Fruit fly (Drosophila melanogaster) whole organism, embryonic: ENCODE measurements around the gene CG3909.

ENCODE experiments used
- BEAF-32 ChIP-seq: fragments of 200-800 bp; sonication (Bioruptor generic); optimal IDR thresholded peaks from 3 replicates; lab custom pipeline; 2017; ENCODE audit warnings: missing biosample characterization, missing genetic modification characterization, mild to moderate bottlenecking, moderate library complexity, missing genetic modification reagents
- BtbVII ChIP-seq: fragments of 200-800 bp; sonication (Bioruptor generic); optimal IDR thresholded peaks from 3 replicates; lab custom pipeline; 2017; ENCODE audit warnings: missing biosample characterization, mild to moderate bottlenecking, missing genetic modification characterization
- C15 ChIP-seq: fragments of 200-800 bp; sonication (Bioruptor generic); IDR thresholded peaks from 3 replicates; pipeline ENCODE4 v1.3.6; 2022; ENCODE audit warnings: missing biosample characterization, missing genetic modification characterization
- CG10321 ChIP-seq: fragments of 200-800 bp; sonication (Bioruptor generic); IDR thresholded peaks from 2 replicates; pipeline ENCODE4 v1.3.6; 2022; ENCODE audit warnings: missing biosample characterization, missing genetic modification characterization
- CG10959 ChIP-seq: fragments of 200-800 bp; sonication (Bioruptor generic); IDR thresholded peaks from 2 replicates; pipeline ENCODE4 v1.3.6; 2022; ENCODE audit warnings: missing biosample characterization, missing genetic modification characterization
- CG11398 ChIP-seq: fragments of 200-800 bp; sonication (Bioruptor generic); optimal IDR thresholded peaks from 2 replicates; lab custom pipeline; 2016; ENCODE audit warnings: missing biosample characterization, missing genetic modification characterization
- CG11695 ChIP-seq: fragments of 200-800 bp; sonication (Bioruptor generic); IDR thresholded peaks from 3 replicates; pipeline ENCODE4 v1.3.6; 2022; ENCODE audit warnings: missing biosample characterization, missing genetic modification characterization
- CG12071 ChIP-seq: fragments of 200-800 bp; sonication (Bioruptor generic); optimal IDR thresholded peaks from 3 replicates; lab custom pipeline; 2018; ENCODE audit warnings: missing biosample characterization, mild to moderate bottlenecking, missing genetic modification characterization
- CG12236 ChIP-seq: fragments of 200-800 bp; sonication (Bioruptor generic); optimal IDR thresholded peaks from 2 replicates; lab custom pipeline; 2016; ENCODE audit warnings: missing biosample characterization, missing genetic modification characterization
- CG1233 ChIP-seq: fragments of 200-800 bp; sonication (Bioruptor generic); optimal IDR thresholded peaks from 4 replicates; lab custom pipeline; 2018; ENCODE audit warnings: missing biosample characterization, mild to moderate bottlenecking, missing genetic modification characterization
- CG14014 ChIP-seq: fragments of 200-800 bp; sonication (Bioruptor generic); IDR thresholded peaks from 2 replicates; pipeline ENCODE4 v1.3.6; 2022; ENCODE audit warnings: missing biosample characterization, missing genetic modification characterization
- CG17912 ChIP-seq: fragments of 200-800 bp; sonication (Bioruptor generic); optimal IDR thresholded peaks from 2 replicates; lab custom pipeline; 2018; ENCODE audit warnings: missing biosample characterization, mild to moderate bottlenecking, missing genetic modification characterization
- CG1792 ChIP-seq: fragments of 200-800 bp; sonication (Bioruptor generic); optimal IDR thresholded peaks from 2 replicates; lab custom pipeline; 2016; ENCODE audit warnings: missing biosample characterization, missing genetic modification characterization
- CG1832 ChIP-seq: fragments of 200-800 bp; sonication (Bioruptor generic); optimal IDR thresholded peaks from 2 replicates; lab custom pipeline; 2017; ENCODE audit warnings: missing biosample characterization, mild to moderate bottlenecking, missing genetic modification characterization, inconsistent platforms
- CG2678 ChIP-seq: fragments of 200-800 bp; sonication (Bioruptor generic); optimal IDR thresholded peaks from 3 replicates; lab custom pipeline; 2019; ENCODE audit warnings: missing biosample characterization, mild to moderate bottlenecking, missing genetic modification characterization, moderate library complexity
- CG30403 ChIP-seq: fragments of 200-800 bp; sonication (Bioruptor generic); optimal IDR thresholded peaks from 3 replicates; lab custom pipeline; 2016; ENCODE audit warnings: missing biosample characterization, missing genetic modification characterization
- CG31224 ChIP-seq: fragments of 200-800 bp; sonication (Bioruptor generic); IDR thresholded peaks from 2 replicates; pipeline ENCODE4 v1.3.6; 2022; ENCODE audit warnings: missing biosample characterization, missing genetic modification characterization
- CG31388 ChIP-seq: fragments of 200-800 bp; sonication (Bioruptor generic); optimal IDR thresholded peaks from 2 replicates; lab custom pipeline; 2016; ENCODE audit warnings: missing biosample characterization, missing genetic modification characterization
- CG32767 ChIP-seq: fragments of 200-800 bp; sonication (Bioruptor generic); IDR thresholded peaks from 2 replicates; pipeline ENCODE4 v1.3.6; 2022; ENCODE audit warnings: missing biosample characterization, missing genetic modification characterization
- CG34376 ChIP-seq: fragments of 200-800 bp; sonication (Bioruptor generic); optimal IDR thresholded peaks from 2 replicates; lab custom pipeline; 2018; ENCODE audit warnings: missing biosample characterization, mild to moderate bottlenecking, missing genetic modification characterization
- CG4424 ChIP-seq: fragments of 200-800 bp; sonication (Bioruptor generic); optimal IDR thresholded peaks from 3 replicates; lab custom pipeline; 2016; ENCODE audit warnings: missing biosample characterization, missing genetic modification characterization
- CG4707 ChIP-seq: fragments of 200-800 bp; sonication (Bioruptor generic); optimal IDR thresholded peaks from 2 replicates; lab custom pipeline; 2018; ENCODE audit warnings: missing biosample characterization, mild to moderate bottlenecking, missing genetic modification characterization, moderate library complexity
- CG6854 ChIP-seq: fragments of 200-800 bp; sonication (Bioruptor generic); optimal IDR thresholded peaks from 3 replicates; lab custom pipeline; 2017; ENCODE audit warnings: missing biosample characterization, mild to moderate bottlenecking, missing genetic modification characterization
- CG7372 ChIP-seq: fragments of 200-800 bp; sonication (Bioruptor generic); IDR thresholded peaks from 2 replicates; pipeline ENCODE4 v1.3.6; 2022; ENCODE audit warnings: missing biosample characterization, missing genetic modification characterization
- CG7987 ChIP-seq: fragments of 200-800 bp; sonication (Bioruptor generic); optimal IDR thresholded peaks from 2 replicates; lab custom pipeline; 2018; ENCODE audit warnings: missing biosample characterization, mild to moderate bottlenecking, missing genetic modification characterization, moderate library complexity
- CG8359 ChIP-seq: fragments of 200-800 bp; sonication (Bioruptor generic); optimal IDR thresholded peaks from 2 replicates; lab custom pipeline; 2017; ENCODE audit warnings: missing biosample characterization, mild to moderate bottlenecking, missing genetic modification characterization, borderline replicate concordance
- CG8924 ChIP-seq: fragments of 200-800 bp; optimal IDR thresholded peaks from 3 replicates; lab custom pipeline; 2019; ENCODE audit warnings: missing biosample characterization, mild to moderate bottlenecking, missing genetic modification characterization, moderate library complexity
- Dll ChIP-seq: fragments of 200-800 bp; sonication (Bioruptor generic); IDR thresholded peaks from 4 replicates; pipeline ENCODE4 v1.3.6; 2022; ENCODE audit warnings: missing biosample characterization, missing genetic modification characterization; ENCODE audit not compliant: partially characterized antibody
- Fer1 ChIP-seq: fragments of 200-800 bp; sonication (Bioruptor generic); optimal IDR thresholded peaks from 2 replicates; lab custom pipeline; 2017; ENCODE audit warnings: missing biosample characterization, mild to moderate bottlenecking, missing genetic modification characterization
- Fer2 ChIP-seq: fragments of 200-800 bp; sonication (Bioruptor generic); optimal IDR thresholded peaks from 2 replicates; lab custom pipeline; 2018; ENCODE audit warnings: missing biosample characterization, mild to moderate bottlenecking, missing genetic modification characterization, moderate library complexity
- Hsf ChIP-seq: fragments of 200-800 bp; sonication (Bioruptor generic); optimal IDR thresholded peaks from 3 replicates; lab custom pipeline; 2016; ENCODE audit warnings: missing biosample characterization, missing genetic modification characterization
- MESR4 ChIP-seq: fragments of 200-800 bp; sonication (Bioruptor generic); optimal IDR thresholded peaks from 2 replicates; lab custom pipeline; 2018; ENCODE audit warnings: missing biosample characterization, mild to moderate bottlenecking, missing genetic modification characterization, moderate library complexity
- Mes4 ChIP-seq: fragments of 200-800 bp; sonication (Bioruptor generic); optimal IDR thresholded peaks from 2 replicates; lab custom pipeline; 2016; ENCODE audit warnings: missing biosample characterization, missing genetic modification characterization
- NK7.1 ChIP-seq: fragments of 200-800 bp; sonication (Bioruptor generic); optimal IDR thresholded peaks from 3 replicates; lab custom pipeline; 2016; ENCODE audit warnings: missing biosample characterization, missing genetic modification characterization
- Sin3A ChIP-seq: fragments of >200 bp; optimal IDR thresholded peaks from 2 replicates; lab custom pipeline; 2018
- Spps ChIP-seq: fragments of 200-800 bp; sonication (Bioruptor generic); optimal IDR thresholded peaks from 2 replicates; lab custom pipeline; 2018; ENCODE audit warnings: missing biosample characterization, mild to moderate bottlenecking, missing genetic modification characterization
- Usf ChIP-seq: fragments of 200-800 bp; sonication (Bioruptor generic); optimal IDR thresholded peaks from 2 replicates; lab custom pipeline; 2017; ENCODE audit warnings: missing genotype, missing biosample characterization, missing genetic modification characterization
- br ChIP-seq: fragments of >200 bp; optimal IDR thresholded peaks from 2 replicates; lab custom pipeline; 2017
- bsh ChIP-seq, 2 experiments: fragments of 200-800 bp; sonication (Bioruptor generic); optimal IDR thresholded peaks; 2 replicates each; lab custom pipeline; 2017 to 2018; ENCODE audit warnings: mild to moderate bottlenecking in 2 of 2, missing biosample characterization in 2 of 2, missing genetic modification characterization in 2 of 2, moderate library complexity in 1 of 2
- da ChIP-seq: fragments of 200-800 bp; sonication (Bioruptor generic); optimal IDR thresholded peaks from 2 replicates; lab custom pipeline; 2016; ENCODE audit warnings: missing biosample characterization, missing genetic modification characterization
- fru ChIP-seq: fragments of >200 bp; optimal IDR thresholded peaks from 2 replicates; lab custom pipeline; 2017
- gsb-n ChIP-seq: fragments of 200-800 bp; sonication (Bioruptor generic); optimal IDR thresholded peaks from 3 replicates; lab custom pipeline; 2018; ENCODE audit warnings: missing biosample characterization, mild to moderate bottlenecking, missing genetic modification characterization
- ham ChIP-seq: fragments of 200-800 bp; sonication (Bioruptor generic); IDR thresholded peaks from 2 replicates; pipeline ENCODE4 v1.3.6; 2022; ENCODE audit warnings: missing biosample characterization, missing genetic modification characterization
- inv ChIP-seq: fragments of 200-800 bp; sonication (Bioruptor generic); IDR thresholded peaks from 2 replicates; pipeline ENCODE4 v1.3.6; 2022; ENCODE audit warnings: missing biosample characterization, missing genetic modification characterization; ENCODE audit not compliant: partially characterized antibody
- lilli ChIP-seq: fragments of 200-800 bp; sonication (Bioruptor generic); optimal IDR thresholded peaks from 3 replicates; lab custom pipeline; 2016; ENCODE audit warnings: missing biosample characterization, missing genetic modification characterization
- lov ChIP-seq, 2 experiments: fragments of 200-800 bp in 1 of 2; fragments of >200 bp in 1 of 2; sonication (Bioruptor generic) in 1 of 2; IDR thresholded peaks in 1 of 2; optimal IDR thresholded peaks in 1 of 2; 2 replicates in 1 of 2; 3 replicates in 1 of 2; pipeline versions ENCODE4 v1.3.6 to Lab custom; 2017 to 2022; ENCODE audit warnings: missing biosample characterization in 1 of 2, missing genetic modification characterization in 1 of 2
- luna ChIP-seq: fragments of 200-800 bp; sonication (Bioruptor generic); optimal IDR thresholded peaks from 2 replicates; lab custom pipeline; 2016; ENCODE audit warnings: missing biosample characterization, missing genetic modification characterization
- peb ChIP-seq: fragments of 200-800 bp; sonication (Bioruptor generic); IDR thresholded peaks from 2 replicates; pipeline ENCODE4 v1.3.6; 2022; ENCODE audit warnings: missing biosample characterization, missing genetic modification characterization
- sna ChIP-seq: fragments of 200-800 bp; sonication (Bioruptor generic); IDR thresholded peaks from 2 replicates; pipeline ENCODE4 v1.3.6; 2022; ENCODE audit warnings: missing biosample characterization, missing genetic modification characterization; ENCODE audit not compliant: partially characterized antibody
- toy ChIP-seq: fragments of 200-800 bp; sonication (Bioruptor generic); IDR thresholded peaks from 2 replicates; pipeline ENCODE4 v1.3.6; 2022; ENCODE audit warnings: missing biosample characterization, missing genetic modification characterization
- wek ChIP-seq: fragments of 200-800 bp; sonication (Bioruptor generic); optimal IDR thresholded peaks from 3 replicates; lab custom pipeline; 2018; ENCODE audit warnings: missing biosample characterization, mild to moderate bottlenecking, missing genetic modification characterization, moderate library complexity

Gene CG3909

DNA sequence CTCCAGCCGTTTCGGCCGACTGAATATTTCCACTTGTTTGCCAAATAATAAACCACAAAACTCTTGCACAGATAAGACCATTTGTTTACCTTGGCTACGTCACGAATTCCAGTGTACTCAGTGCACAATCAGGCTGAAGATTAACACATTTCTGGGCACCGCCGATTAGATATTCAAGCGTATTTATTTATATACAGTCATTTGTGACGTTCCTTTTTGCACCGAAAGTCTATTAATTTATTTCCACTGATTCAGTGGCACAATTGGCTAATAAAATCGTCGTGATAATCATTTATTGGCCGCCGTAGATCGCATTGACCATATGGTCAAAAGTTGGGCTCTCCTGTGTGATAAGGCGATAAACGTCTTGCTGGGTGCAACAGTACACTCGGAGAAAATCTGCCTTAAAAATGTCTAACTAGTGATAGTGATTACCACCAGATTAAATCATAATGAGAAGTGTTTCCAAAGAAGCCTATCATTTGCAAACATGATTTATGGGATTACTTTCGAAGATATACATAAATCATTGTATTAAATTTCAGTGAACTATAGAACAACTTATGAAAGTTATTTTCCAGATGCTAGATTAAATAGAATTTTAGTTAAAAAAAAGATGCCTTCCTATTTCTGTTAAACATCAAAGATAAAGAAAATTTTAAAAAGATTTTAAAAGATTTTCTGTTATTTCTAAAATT, 11.4 kb downstream of the CG3909 start (continued):
- TF ChIP-seq MESR4 (no peak), CG11695 (GFP tag; lab: Robert Waterston, UW) (no peak), CG8924 (peak; percentile 35), toy (GFP tag; lab: Robert Waterston, UW) (no peak), CG12236 (GFP tag; lab: Kevin White, UChicago) (no peak), Fer2 (tag; lab: Kevin White, UChicago) (no peak), CG7372 (GFP tag; lab: Robert Waterston, UW) (no peak), CG14014 (GFP tag; lab: Robert Waterston, UW) (no peak), C15 (GFP tag; lab: Robert Waterston, UW) (no peak), Dll (GFP tag; lab: Robert Waterston, UW) (no peak), CG10959 (no peak), peb (GFP tag; lab: Robert Waterston, UW) (no peak), bsh (GFP tag; optimal IDR thresholded peaks at IDR 0.05; lab: Kevin White, UChicago) (no peak), CG1792 (no peak), CG12071 (peak; percentile 57), CG34376 (GFP tag; lab: Kevin White, UChicago) (peak; percentile 89), CG4424 (GFP tag; lab: Kevin White, UChicago) (no peak), CG1233 (GFP tag; lab: Kevin White, UChicago) (peak; percentile 0), CG31224 (GFP tag; lab: Robert Waterston, UW) (no peak), CG7987 (GFP tag; lab: Kevin White, UChicago) (no peak), fru (lab: Kevin White, UChicago) (no peak), CG2678 (tag; lab: Kevin White, UChicago) (peak; percentile 62), CG6854 (peak; percentile 17), CG1832 (no peak), Usf (no peak), inv (GFP tag; lab: Robert Waterston, UW) (no peak), Sin3A (lab: Kevin White, UChicago) (no peak), Fer1 (GFP tag; lab: Kevin White, UChicago) (no peak), da (GFP tag; lab: Kevin White, UChicago) (no peak), CG17912 (GFP tag; lab: Kevin White, UChicago) (no peak), br (lab: Kevin White, UChicago) (no peak), CG30403 (GFP tag; lab: Kevin White, UChicago) (peak; percentile 25), CG8359 (GFP tag; lab: Kevin White, UChicago) (no peak), Spps (tag; lab: Kevin White, UChicago) (no peak), gsb-n (tag; lab: Kevin White, UChicago) (no peak), CG11398 (GFP tag; lab: Kevin White, UChicago) (no peak), CG31388 (no peak), Mes4 (no peak), CG32767 (GFP tag; lab: Robert Waterston, UW) (no peak), Hsf (GFP tag; lab: Kevin White, UChicago) (no peak), luna (GFP tag; lab: Kevin White, UChicago) (no peak), BEAF-32 (GFP tag; lab: Kevin White, UChicago) (no peak), CG4707 (GFP tag; lab: Kevin White, UChicago) (no peak), CG10321 (GFP tag; lab: Robert Waterston, UW) (no peak), ham (GFP tag; lab: Robert Waterston, UW) (no peak), BtbVII (GFP tag; lab: Kevin White, UChicago) (peak; percentile 84), lov (optimal IDR thresholded peaks at IDR 0.05; lab: Kevin White, UChicago) (no peak), lov (GFP tag; IDR thresholded peaks at IDR 0.05; lab: Robert Waterston, UW) (no peak), lilli (GFP tag; lab: Kevin White, UChicago) (no peak), sna (GFP tag; lab: Robert Waterston, UW) (no peak), wek (GFP tag; lab: Kevin White, UChicago) (no peak), NK7.1 (GFP tag; lab: Kevin White, UChicago) (no peak)
